Worm (Caenorhabditis elegans) whole organism, L4 larva: Measurements from ENCODE around the gene dmsr-6.

ENCODE experiments used
- mxl-3 ChIP-seq: fragments of 200-800 bp; sonication (Bioruptor generic); optimal IDR thresholded peaks from 2 replicates; lab custom pipeline; 2018; ENCODE audit warnings: mild to moderate bottlenecking, missing genetic modification characterization, missing compliant biosample characterization
- pqm-1 ChIP-seq: sonication (generic microtip); optimal IDR thresholded peaks from 2 replicates; lab custom pipeline; 2017; ENCODE audit warnings: missing biosample characterization, missing genetic modification characterization
- ztf-11 ChIP-seq: fragments of 150-350 bp; optimal IDR thresholded peaks from 2 replicates; lab custom pipeline; 2014; ENCODE audit warnings: missing biosample characterization, missing genetic modification characterization

ce11 chrII:14495341-14495740 lies 39.9 kb downstream of the dmsr-6 start:
- TF ChIP-seq pqm-1, result no peak
- TF ChIP-seq ztf-11 (tag; lab: Kevin White, UChicago), result no peak
- TF ChIP-seq mxl-3 (GFP tag; lab: Kevin White, UChicago), result peak; percentile 40
